Fruit fly (Drosophila melanogaster) whole organism, embryonic: ENCODE data around the gene CG14020.
A peak's percentile ranks its signal among the peaks of the same experiment; 100 is the strongest.

Source experiments
- Adf1 ChIP-seq: fragments of 200-800 bp; sonication (Bioruptor generic); IDR thresholded peaks from 2 replicates; pipeline ENCODE4 v1.3.6; 2022; ENCODE audit warnings: missing biosample characterization, missing genetic modification characterization
- BEAF-32 ChIP-seq: fragments of 200-800 bp; sonication (Bioruptor generic); optimal IDR thresholded peaks from 3 replicates; lab custom pipeline; 2017; ENCODE audit warnings: missing biosample characterization, missing genetic modification characterization, mild to moderate bottlenecking, moderate library complexity, missing genetic modification reagents
- Blimp-1 ChIP-seq: fragments of 200-800 bp; sonication (Bioruptor generic); optimal IDR thresholded peaks from 3 replicates; lab custom pipeline; 2018; ENCODE audit warnings: missing biosample characterization, missing genetic modification characterization, mild to moderate bottlenecking, moderate library complexity, missing genetic modification reagents
- CG10209 ChIP-seq: fragments of 200-800 bp; sonication (Bioruptor generic); optimal IDR thresholded peaks from 3 replicates; lab custom pipeline; 2017; ENCODE audit warnings: missing biosample characterization, mild to moderate bottlenecking, missing genetic modification characterization, missing genetic modification reagents
- CG10462 ChIP-seq: fragments of 200-800 bp; sonication (Bioruptor generic); optimal IDR thresholded peaks from 2 replicates; lab custom pipeline; 2016; ENCODE audit warnings: missing biosample characterization, missing genetic modification characterization
- CG12155 ChIP-seq: fragments of 200-800 bp; sonication (Bioruptor generic); optimal IDR thresholded peaks from 3 replicates; lab custom pipeline; 2016; ENCODE audit warnings: missing biosample characterization, missing genetic modification characterization
- CG12744 ChIP-seq: fragments of 200-800 bp; sonication (Bioruptor generic); optimal IDR thresholded peaks from 2 replicates; lab custom pipeline; 2016; ENCODE audit warnings: missing biosample characterization, missing genetic modification characterization
- CG12769 ChIP-seq: fragments of 200-800 bp; sonication (Bioruptor generic); optimal IDR thresholded peaks from 2 replicates; lab custom pipeline; 2019; ENCODE audit warnings: missing biosample characterization, mild to moderate bottlenecking, missing genetic modification characterization, moderate library complexity
- CG15269 ChIP-seq: fragments of 200-800 bp; sonication (Bioruptor generic); optimal IDR thresholded peaks from 2 replicates; lab custom pipeline; 2018; ENCODE audit warnings: missing biosample characterization, mild to moderate bottlenecking, missing genetic modification characterization, moderate library complexity
- CG17328 ChIP-seq: fragments of 200-800 bp; sonication (Bioruptor generic); IDR thresholded peaks from 2 replicates; pipeline ENCODE4 v1.3.6; 2022; ENCODE audit warnings: missing biosample characterization, missing genetic modification characterization
- CG17568 ChIP-seq: fragments of 200-800 bp; sonication (Bioruptor generic); optimal IDR thresholded peaks from 2 replicates; lab custom pipeline; 2018; ENCODE audit warnings: missing biosample characterization, mild to moderate bottlenecking, missing genetic modification characterization, moderate library complexity
- CG18262 ChIP-seq: fragments of 200-800 bp; optimal IDR thresholded peaks from 3 replicates; lab custom pipeline; 2019; ENCODE audit warnings: missing biosample characterization, mild to moderate bottlenecking, missing genetic modification characterization, moderate library complexity
- CG18764 ChIP-seq: fragments of 200-800 bp; sonication (Bioruptor generic); optimal IDR thresholded peaks from 3 replicates; lab custom pipeline; 2016; ENCODE audit warnings: missing biosample characterization, missing genetic modification characterization
- CG32767 ChIP-seq: fragments of 200-800 bp; sonication (Bioruptor generic); IDR thresholded peaks from 2 replicates; pipeline ENCODE4 v1.3.6; 2022; ENCODE audit warnings: missing biosample characterization, missing genetic modification characterization
- CG34376 ChIP-seq: fragments of 200-800 bp; sonication (Bioruptor generic); optimal IDR thresholded peaks from 2 replicates; lab custom pipeline; 2018; ENCODE audit warnings: missing biosample characterization, mild to moderate bottlenecking, missing genetic modification characterization
- CG4282 ChIP-seq: fragments of 200-800 bp; sonication (Bioruptor generic); optimal IDR thresholded peaks from 2 replicates; lab custom pipeline; 2016; ENCODE audit warnings: missing biosample characterization, missing genetic modification characterization
- CG5953 ChIP-seq: fragments of 200-800 bp; sonication (Bioruptor generic); IDR thresholded peaks from 2 replicates; pipeline ENCODE4 v1.3.6; 2022; ENCODE audit warnings: missing biosample characterization, missing genetic modification characterization
- CG6689 ChIP-seq: fragments of 200-800 bp; sonication (Bioruptor generic); IDR thresholded peaks from 2 replicates; pipeline ENCODE4 v1.3.6; 2022; ENCODE audit warnings: missing biosample characterization, missing genetic modification characterization
- CG8388 ChIP-seq: fragments of 200-800 bp; sonication (Bioruptor generic); optimal IDR thresholded peaks from 2 replicates; lab custom pipeline; 2019; ENCODE audit warnings: missing biosample characterization, mild to moderate bottlenecking, missing genetic modification characterization, moderate library complexity
- CG9437 ChIP-seq: fragments of 200-800 bp; sonication (Bioruptor generic); optimal IDR thresholded peaks from 2 replicates; lab custom pipeline; 2018; ENCODE audit warnings: missing biosample characterization, mild to moderate bottlenecking, missing genetic modification characterization
- CrebB ChIP-seq: fragments of 200-800 bp; sonication (Bioruptor generic); optimal IDR thresholded peaks from 3 replicates; lab custom pipeline; 2018; ENCODE audit warnings: missing biosample characterization, mild to moderate bottlenecking, missing genetic modification characterization
- Dll ChIP-seq: fragments of 200-800 bp; sonication (Bioruptor generic); IDR thresholded peaks from 4 replicates; pipeline ENCODE4 v1.3.6; 2022; ENCODE audit warnings: missing biosample characterization, missing genetic modification characterization; ENCODE audit not compliant: partially characterized antibody
- E2f1 ChIP-seq: fragments of 200-800 bp; sonication (Bioruptor generic); IDR thresholded peaks from 2 replicates; pipeline ENCODE4 v1.3.6; 2022; ENCODE audit warnings: missing biosample characterization, missing genetic modification characterization
- Eip74EF ChIP-seq, 2 experiments: fragments of 200-800 bp in 1 of 2; fragments of >200 bp in 1 of 2; sonication (Bioruptor generic) in 1 of 2; optimal IDR thresholded peaks; 2 replicates each; lab custom pipeline; 2017 to 2019; ENCODE audit warnings: missing biosample characterization in 2 of 2, missing genetic modification characterization in 2 of 2, mild to moderate bottlenecking in 1 of 2, moderate library complexity in 1 of 2
- Hey ChIP-seq: fragments of 200-800 bp; sonication (Bioruptor generic); optimal IDR thresholded peaks from 3 replicates; lab custom pipeline; 2018; ENCODE audit warnings: missing biosample characterization, mild to moderate bottlenecking, missing genetic modification characterization
- Lhr ChIP-seq: fragments of 200-800 bp; sonication (Bioruptor generic); optimal IDR thresholded peaks from 3 replicates; lab custom pipeline; 2017; ENCODE audit warnings: mild to moderate bottlenecking, missing biosample characterization, missing genetic modification reagents, missing genetic modification characterization
- Lim3 ChIP-seq: fragments of 200-800 bp; sonication (Bioruptor generic); IDR thresholded peaks from 2 replicates; pipeline ENCODE4 v1.3.6; 2022; ENCODE audit warnings: missing biosample characterization, missing genetic modification characterization
- NC2α ChIP-seq: fragments of 200-800 bp; sonication (Bioruptor generic); optimal IDR thresholded peaks from 2 replicates; lab custom pipeline; 2016; ENCODE audit warnings: missing biosample characterization, missing genetic modification characterization
- Nf-YA ChIP-seq: fragments of 200-800 bp; sonication (Bioruptor generic); IDR thresholded peaks from 2 replicates; pipeline ENCODE4 v1.3.6; 2022; ENCODE audit warnings: missing biosample characterization, missing genetic modification characterization
- Vsx1 ChIP-seq: fragments of 200-800 bp; sonication (Bioruptor generic); optimal IDR thresholded peaks from 2 replicates; lab custom pipeline; 2017; ENCODE audit warnings: missing biosample characterization, mild to moderate bottlenecking, missing genetic modification characterization, missing genetic modification reagents
- ara ChIP-seq: fragments of 200-800 bp; sonication (Bioruptor generic); IDR thresholded peaks from 2 replicates; pipeline ENCODE4 v1.3.6; 2022; ENCODE audit warnings: missing biosample characterization, missing genetic modification characterization
- br ChIP-seq: fragments of >200 bp; optimal IDR thresholded peaks from 2 replicates; lab custom pipeline; 2017
- chn ChIP-seq: fragments of 200-800 bp; sonication (Bioruptor generic); optimal IDR thresholded peaks from 2 replicates; lab custom pipeline; 2016; ENCODE audit warnings: missing biosample characterization, missing genetic modification characterization
- croc ChIP-seq: fragments of 200-800 bp; sonication (Bioruptor generic); conservative IDR thresholded peaks from 3 replicates; pipeline ENCODE4 v1.3.6; 2022; ENCODE audit warnings: missing biosample characterization, missing genetic modification characterization
- dan ChIP-seq: fragments of 200-800 bp; sonication (Bioruptor generic); IDR thresholded peaks from 2 replicates; pipeline ENCODE4 v1.3.6; 2022; ENCODE audit warnings: missing biosample characterization, missing genetic modification characterization
- dati ChIP-seq: fragments of 200-800 bp; sonication (Bioruptor generic); IDR thresholded peaks from 2 replicates; pipeline ENCODE4 v1.3.6; 2022; ENCODE audit warnings: missing biosample characterization, missing genetic modification characterization
- gem ChIP-seq: fragments of 200-800 bp; sonication (Bioruptor generic); optimal IDR thresholded peaks from 2 replicates; lab custom pipeline; 2019; ENCODE audit warnings: missing biosample characterization, mild to moderate bottlenecking, missing genetic modification characterization, moderate library complexity
- kah ChIP-seq: fragments of 200-800 bp; sonication (Bioruptor generic); optimal IDR thresholded peaks from 2 replicates; lab custom pipeline; 2018; ENCODE audit warnings: missing biosample characterization, mild to moderate bottlenecking, missing genetic modification characterization
- ken ChIP-seq: fragments of 200-800 bp; sonication (Bioruptor generic); IDR thresholded peaks from 3 replicates; pipeline ENCODE4 v1.3.6; 2022; ENCODE audit warnings: missing biosample characterization, missing genetic modification characterization
- odd ChIP-seq: fragments of 200-800 bp; sonication (Bioruptor generic); optimal IDR thresholded peaks from 2 replicates; lab custom pipeline; 2017; ENCODE audit warnings: missing biosample characterization, mild to moderate bottlenecking, missing genetic modification characterization
- onecut ChIP-seq: fragments of 200-800 bp; sonication (Bioruptor generic); IDR thresholded peaks from 2 replicates; pipeline ENCODE4 v1.3.6; 2022; ENCODE audit warnings: missing biosample characterization, missing genetic modification characterization
- otp ChIP-seq: fragments of 200-800 bp; sonication (Bioruptor generic); IDR thresholded peaks from 3 replicates; pipeline ENCODE4, ENCODE4 v1.3.6; 2022; ENCODE audit warnings: missing biosample characterization, missing genetic modification characterization
- phol ChIP-seq: fragments of 200-800 bp; sonication (Bioruptor generic); optimal IDR thresholded peaks from 3 replicates; lab custom pipeline; 2018; ENCODE audit warnings: missing biosample characterization, mild to moderate bottlenecking, missing genetic modification characterization, moderate library complexity
- prd ChIP-seq, 3 experiments: fragments of >200 bp in 2 of 3; fragments of 200-800 bp in 1 of 3; sonication (Bioruptor generic) in 1 of 3; optimal IDR thresholded peaks in 2 of 3; IDR thresholded peaks in 1 of 3; 2 replicates in 2 of 3; 3 replicates in 1 of 3; pipeline versions ENCODE4 v1.3.6 to Lab custom; 2017 to 2022; ENCODE audit warnings: missing biosample characterization in 1 of 3, missing genetic modification characterization in 1 of 3
- shn ChIP-seq: fragments of 200-800 bp; sonication (Bioruptor generic); optimal IDR thresholded peaks from 3 replicates; lab custom pipeline; 2016; ENCODE audit warnings: missing biosample characterization, missing genetic modification characterization
- sr ChIP-seq: fragments of 200-800 bp; sonication (Bioruptor generic); IDR thresholded peaks from 3 replicates; pipeline ENCODE4 v1.3.6; 2022; ENCODE audit warnings: missing biosample characterization, missing genetic modification characterization
- tgo ChIP-seq: fragments of 200-800 bp; sonication (Bioruptor generic); IDR thresholded peaks from 3 replicates; pipeline ENCODE4 v1.3.6; 2022; ENCODE audit warnings: missing biosample characterization, missing genetic modification characterization
- tin ChIP-seq: fragments of 200-800 bp; sonication (Bioruptor generic); optimal IDR thresholded peaks from 3 replicates; lab custom pipeline; 2016; ENCODE audit warnings: missing biosample characterization, missing genetic modification characterization
- tll ChIP-seq, 2 experiments: fragments of 200-800 bp in 1 of 2; fragments of >200 bp in 1 of 2; sonication (Bioruptor generic) in 1 of 2; optimal IDR thresholded peaks; 2 replicates each; lab custom pipeline; 2017 to 2019; ENCODE audit warnings: missing biosample characterization in 2 of 2, missing genetic modification characterization in 2 of 2, mild to moderate bottlenecking in 1 of 2, moderate library complexity in 1 of 2
- unc-4 ChIP-seq: fragments of 200-800 bp; sonication (Bioruptor generic); IDR thresholded peaks from 2 replicates; pipeline ENCODE4 v1.3.6; 2022; ENCODE audit warnings: missing biosample characterization, missing genetic modification characterization; ENCODE audit not compliant: partially characterized antibody

CG14020 gene

dm6 chr2L:5491220-5491619 lies 26.3 kb upstream of the CG14020 start:
- TF ChIP-seq CG4282 (GFP tag; lab: Kevin White, UChicago) (no peak), BEAF-32 (no peak), CG6689 (GFP tag; lab: Robert Waterston, UW) (peak; percentile 36; the same call in 1 of the 2 replicates), phol (peak; percentile 35), Hey (tag; lab: Kevin White, UChicago) (no peak), CG18764 (GFP tag; lab: Kevin White, UChicago) (no peak), Vsx1 (no peak), gem (peak; percentile 44), Dll (GFP tag; lab: Robert Waterston, UW) (no peak), dati (GFP tag; lab: Robert Waterston, UW) (no peak), CG32767 (GFP tag; lab: Robert Waterston, UW) (no peak), chn (peak; percentile 27), ara (peak; percentile 41; the same call in 1 of the 2 replicates), CG10462 (GFP tag; lab: Kevin White, UChicago) (no peak), br (no peak), tll (GFP tag; optimal IDR thresholded peaks at IDR 0.05; lab: Kevin White, UChicago) (no peak), Adf1 (GFP tag; lab: Robert Waterston, UW) (no peak), E2f1 (no peak), shn (GFP tag; lab: Kevin White, UChicago) (no peak), CG5953 (no peak), CrebB (tag; lab: Kevin White, UChicago) (no peak), NC2α (GFP tag; lab: Kevin White, UChicago) (no peak), CG17568 (no peak), Lhr (GFP tag; lab: Kevin White, UChicago) (no peak), dan (GFP tag; lab: Robert Waterston, UW) (peak; percentile 57; the same call in 1 of the 2 replicates), CG12744 (no peak), Blimp-1 (GFP tag; lab: Kevin White, UChicago) (peak; percentile 11), CG34376 (no peak), odd (GFP tag; lab: Kevin White, UChicago) (no peak), CG9437 (GFP tag; lab: Kevin White, UChicago) (no peak), prd (optimal IDR thresholded peaks at IDR 0.05; lab: Kevin White, UChicago) (no peak), prd (GFP tag; IDR thresholded peaks at IDR 0.05; lab: Robert Waterston, UW) (peak; percentile 62; the same call in 2 of the 3 replicates), tgo (no peak), CG17328 (GFP tag; lab: Robert Waterston, UW) (peak; percentile 45; the same call in 1 of the 2 replicates), ken (GFP tag; lab: Robert Waterston, UW) (0 out of 3 replicates have a peak, but pooled peaks have one; percentile 5), kah (no peak), Eip74EF (GFP tag; optimal IDR thresholded peaks at IDR 0.05; lab: Kevin White, UChicago) (no peak), sr (no peak), CG10209 (no peak), tin (GFP tag; lab: Kevin White, UChicago) (peak; percentile 45), Nf-YA (GFP tag; lab: Robert Waterston, UW) (peak; percentile 25; the same call in 1 of the 2 replicates), croc (GFP tag; lab: Robert Waterston, UW) (no peak), onecut (GFP tag; lab: Robert Waterston, UW) (no peak), CG15269 (tag; lab: Kevin White, UChicago) (no peak), CG12769 (no peak), CG12155 (GFP tag; lab: Kevin White, UChicago) (no peak), CG18262 (tag; lab: Kevin White, UChicago) (peak; percentile 30), otp (GFP tag; lab: Robert Waterston, UW) (0 out of 3 replicates have a peak, but pooled peaks have one; percentile 34), unc-4 (GFP tag; lab: Robert Waterston, UW) (no peak), Lim3 (no peak), CG8388 (GFP tag; lab: Kevin White, UChicago) (peak; percentile 4)
